Worm (Caenorhabditis elegans) whole organism, mixed stage, embryonic: ENCODE measurements around the gene str-37.
A peak's percentile ranks its signal among the peaks of the same experiment; 100 is the strongest.

Source experiments
- nhr-12 ChIP-seq: fragments of 150-350 bp; optimal IDR thresholded peaks from 2 replicates; lab custom pipeline; 2014; ENCODE audit warnings: missing biosample characterization, missing genetic modification characterization
- snpc-4 ChIP-seq: fragments of 150-350 bp; optimal IDR thresholded peaks from 2 replicates; lab custom pipeline; 2014; ENCODE audit warnings: missing biosample characterization, missing genetic modification characterization
- zip-8 ChIP-seq: fragments of 150-350 bp; optimal IDR thresholded peaks from 2 replicates; lab custom pipeline; 2014; ENCODE audit warnings: missing biosample characterization, missing genetic modification characterization

DNA sequence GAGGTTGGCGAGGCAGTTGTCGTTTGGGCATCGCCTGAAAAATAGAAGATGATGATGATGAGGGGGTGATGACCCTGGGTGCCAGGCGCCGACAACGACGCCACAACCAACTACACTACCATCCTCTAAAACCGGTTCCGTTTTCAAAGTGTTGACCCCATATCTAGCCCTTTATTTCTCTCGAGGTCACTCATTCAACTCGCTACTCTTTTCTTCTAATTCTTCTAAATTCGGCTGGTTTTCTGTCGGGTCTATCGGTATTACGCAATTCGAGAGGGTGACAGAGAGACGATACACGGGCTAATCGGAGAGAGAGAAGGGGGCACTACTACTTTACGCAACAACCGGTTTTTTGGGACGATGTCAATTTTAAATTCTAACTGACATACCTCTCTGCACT lies 43.8 kb downstream of the str-37 start:
- TF ChIP-seq nhr-12 (tag; lab: Kevin White, UChicago) (no peak), snpc-4 (tag; lab: Kevin White, UChicago) (no peak), zip-8 (tag; lab: Kevin White, UChicago) (peak; percentile 86)
